Worm (Caenorhabditis elegans) whole organism, midembryonic: ENCODE measurements around the gene ZK622.4.

Experiments used
- T22C8.4 ChIP-seq: fragments of 200-800 bp; sonication (Bioruptor generic); IDR thresholded peaks from 2 replicates; pipeline ENCODE4 v1.3.6; 2022; ENCODE audit warnings: missing genetic modification characterization, missing compliant biosample characterization
- cog-1 ChIP-seq: sonication (generic microtip); optimal IDR thresholded peaks from 2 replicates; lab custom pipeline; 2016; ENCODE audit warnings: missing genetic modification characterization, missing compliant biosample characterization
- flt-1 ChIP-seq: fragments of 200-800 bp; sonication (Bioruptor generic); IDR thresholded peaks from 2 replicates; pipeline ENCODE4 v1.3.6; 2022; ENCODE audit warnings: missing genetic modification characterization, missing compliant biosample characterization
- klf-2 ChIP-seq: fragments of 200-800 bp; sonication (Bioruptor generic); conservative IDR thresholded peaks from 2 replicates; pipeline ENCODE4 v1.3.6; 2022; ENCODE audit warnings: missing genetic modification reagents, missing genetic modification characterization, missing compliant biosample characterization
- med-1 ChIP-seq: sonication (generic microtip); optimal IDR thresholded peaks from 2 replicates; lab custom pipeline; 2017; ENCODE audit warnings: missing genetic modification characterization, mild to moderate bottlenecking, missing compliant biosample characterization, antibody characterized with exemption, missing genetic modification reagents; ENCODE audit not compliant: insufficient read depth
- ref-1 ChIP-seq: fragments of 200-800 bp; sonication (Bioruptor generic); conservative IDR thresholded peaks from 2 replicates; pipeline ENCODE4 v1.3.6; 2022; ENCODE audit warnings: missing genetic modification reagents, missing genetic modification characterization, missing compliant biosample characterization
- tab-1 ChIP-seq: fragments of 200-800 bp; sonication (Bioruptor generic); IDR thresholded peaks from 2 replicates; pipeline ENCODE4 v1.3.6; 2022; ENCODE audit warnings: missing genetic modification characterization, missing compliant biosample characterization
- ztf-23 ChIP-seq: fragments of 200-800 bp; sonication (Bioruptor generic); IDR thresholded peaks from 2 replicates; pipeline ENCODE4 v1.3.6; 2022; ENCODE audit warnings: missing genetic modification reagents, missing genetic modification characterization, missing compliant biosample characterization
- ztf-29 ChIP-seq: fragments of 200-800 bp; sonication (Bioruptor generic); IDR thresholded peaks from 2 replicates; pipeline ENCODE4 v1.3.6; 2022; ENCODE audit warnings: missing genetic modification reagents, missing genetic modification characterization, missing compliant biosample characterization

DNA sequence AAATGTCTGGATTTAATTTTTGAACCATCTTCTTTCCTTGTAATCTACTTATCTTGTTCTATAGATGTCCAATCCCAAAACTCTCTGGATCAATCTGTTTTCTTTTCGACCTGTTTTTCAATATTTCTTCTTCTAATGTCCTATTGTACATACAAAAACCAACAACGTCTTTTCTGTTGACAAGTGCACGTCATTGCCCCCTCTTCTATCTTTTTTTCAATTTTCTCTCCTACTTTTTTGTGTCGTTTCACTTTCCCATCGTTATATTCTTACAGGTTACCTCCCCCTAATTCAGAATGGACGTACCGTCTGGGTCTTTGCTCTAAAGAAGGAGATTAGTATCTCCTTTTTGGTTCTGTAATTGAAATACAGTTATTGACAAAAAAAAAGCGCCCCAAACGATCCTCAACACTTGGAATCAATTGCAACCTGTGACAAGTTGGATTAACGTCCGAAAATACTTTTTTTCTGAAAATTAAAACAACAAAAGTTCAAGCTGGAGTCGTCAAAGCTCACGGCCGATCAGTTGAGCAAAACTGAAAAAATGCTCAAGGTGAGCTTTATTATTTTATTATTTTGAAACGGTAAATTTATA, 30.3 kb downstream of the ZK622.4 start, which contains the start of gene vhp-1:
- no peak for TF ChIP-seq flt-1 (GFP tag; lab: Robert Waterston, UW)
- no peak for TF ChIP-seq tab-1
- TF ChIP-seq klf-2 = no peak
- TF ChIP-seq med-1 (GFP tag; lab: Kevin White, UChicago) = no peak
- no peak for TF ChIP-seq cog-1 (tag; lab: Kevin White, UChicago)
- TF ChIP-seq ztf-29 (GFP tag; lab: Robert Waterston, UW) = no peak
- no peak for TF ChIP-seq T22C8.4 (GFP tag; lab: Robert Waterston, UW)
- no peak for TF ChIP-seq ztf-23 (GFP tag; lab: Robert Waterston, UW)
- TF ChIP-seq ref-1 (GFP tag; lab: Robert Waterston, UW) = no peak
